Worm (Caenorhabditis elegans) whole organism, young adult: Measurements from ENCODE around the gene T07A9.15.

Experiments used
- B0035.1 ChIP-seq: sonication (generic microtip); optimal IDR thresholded peaks from 2 replicates; lab custom pipeline; 2016; ENCODE audit warnings: missing genetic modification characterization, mild to moderate bottlenecking, missing compliant biosample characterization, missing genotype, missing genetic modification reagents
- C06A6.2 ChIP-seq: fragments of 200-800 bp; sonication (Bioruptor generic); conservative IDR thresholded peaks from 2 replicates; pipeline ENCODE4 v1.3.6; 2022; ENCODE audit warnings: missing genetic modification characterization, missing compliant biosample characterization
- F22D6.2 ChIP-seq: sonication (generic microtip); optimal IDR thresholded peaks from 2 replicates; lab custom pipeline; 2016; ENCODE audit warnings: mild to moderate bottlenecking, missing genetic modification characterization, missing compliant biosample characterization
- F33H1.4 ChIP-seq: fragments of 200-800 bp; sonication (Bioruptor generic); IDR thresholded peaks from 2 replicates; pipeline ENCODE4 v1.3.6; 2022; ENCODE audit warnings: missing genetic modification reagents, missing genetic modification characterization, missing compliant biosample characterization
- F49E8.2 ChIP-seq: sonication (generic microtip); optimal IDR thresholded peaks from 3 replicates; lab custom pipeline; 2017; ENCODE audit warnings: missing genetic modification characterization, mild to moderate bottlenecking, missing compliant biosample characterization, antibody characterized with exemption, moderate library complexity; ENCODE audit not compliant: insufficient read depth
- F57C9.4 ChIP-seq: sonication (generic microtip); optimal IDR thresholded peaks from 2 replicates; lab custom pipeline; 2017; ENCODE audit warnings: mild to moderate bottlenecking, missing genetic modification characterization, missing compliant biosample characterization
- K11D2.4 ChIP-seq: fragments of 200-800 bp; sonication (Bioruptor generic); IDR thresholded peaks from 2 replicates; pipeline ENCODE4 v1.3.6; 2022; ENCODE audit warnings: missing genetic modification reagents, missing genetic modification characterization, missing compliant biosample characterization
- ZK185.1 ChIP-seq: sonication (generic microtip); optimal IDR thresholded peaks from 2 replicates; lab custom pipeline; 2016; ENCODE audit warnings: mild to moderate bottlenecking, missing genetic modification characterization, missing compliant biosample characterization; ENCODE audit not compliant: poor library complexity, severe bottlenecking
- akir-1 ChIP-seq: fragments of 200-800 bp; sonication (Bioruptor generic); optimal IDR thresholded peaks from 2 replicates; lab custom pipeline; 2018; ENCODE audit warnings: mild to moderate bottlenecking, missing genetic modification characterization, moderate library complexity, missing compliant biosample characterization
- attf-3 ChIP-seq: fragments of 200-800 bp; sonication (Bioruptor generic); conservative IDR thresholded peaks from 2 replicates; pipeline ENCODE4 v1.3.6; 2022; ENCODE audit warnings: missing genetic modification reagents, missing genetic modification characterization, missing compliant biosample characterization
- attf-6 ChIP-seq: fragments of 200-800 bp; sonication (Bioruptor generic); IDR thresholded peaks from 2 replicates; pipeline ENCODE4 v1.3.6; 2022; ENCODE audit warnings: missing genetic modification reagents, missing genetic modification characterization, missing compliant biosample characterization
- ccch-3 ChIP-seq: fragments of 200-800 bp; sonication (Bioruptor generic); optimal IDR thresholded peaks from 2 replicates; lab custom pipeline; 2018; ENCODE audit warnings: mild to moderate bottlenecking, missing genetic modification characterization, missing compliant biosample characterization
- cebp-1 ChIP-seq, 2 experiments: fragments of 200-800 bp in 1 of 2; sonication (Bioruptor generic) in 1 of 2; sonication (generic microtip) in 1 of 2; IDR thresholded peaks in 1 of 2; optimal IDR thresholded peaks in 1 of 2; 2 replicates each; pipeline versions ENCODE4 v1.3.6 to Lab custom; 2017 to 2022; ENCODE audit warnings: missing compliant biosample characterization in 2 of 2, missing genetic modification characterization in 2 of 2, mild to moderate bottlenecking in 1 of 2, missing genetic modification reagents in 1 of 2, moderate library complexity in 1 of 2
- cebp-2 ChIP-seq: fragments of 200-800 bp; sonication (Bioruptor generic); IDR thresholded peaks from 2 replicates; pipeline ENCODE4 v1.3.6; 2022; ENCODE audit warnings: missing genetic modification characterization, missing compliant biosample characterization
- dpl-1 ChIP-seq: fragments of 150-350 bp; optimal IDR thresholded peaks from 2 replicates; lab custom pipeline; 2014; ENCODE audit warnings: missing biosample characterization, missing genetic modification reagents, missing genetic modification characterization
- efl-1 ChIP-seq: fragments of 150-350 bp; optimal IDR thresholded peaks from 2 replicates; lab custom pipeline; 2014; ENCODE audit warnings: missing biosample characterization, missing genetic modification reagents, missing genetic modification characterization
- egl-44 ChIP-seq: fragments of 200-800 bp; sonication (Bioruptor generic); IDR thresholded peaks from 2 replicates; pipeline ENCODE4 v1.3.6; 2022; ENCODE audit warnings: missing genetic modification reagents, missing genetic modification characterization, missing compliant biosample characterization
- hlh-12 ChIP-seq: sonication (generic microtip); optimal IDR thresholded peaks from 2 replicates; lab custom pipeline; 2016; ENCODE audit warnings: missing genetic modification characterization, missing compliant biosample characterization
- hlh-26 ChIP-seq: fragments of 200-800 bp; sonication (Bioruptor generic); conservative IDR thresholded peaks from 2 replicates; pipeline ENCODE4 v1.3.6; 2022; ENCODE audit warnings: missing genetic modification reagents, missing genetic modification characterization, missing compliant biosample characterization
- hmg-20 ChIP-seq: fragments of 200-800 bp; sonication (Bioruptor generic); IDR thresholded peaks from 2 replicates; pipeline ENCODE4 v1.3.6; 2022; ENCODE audit warnings: missing genetic modification reagents, missing genetic modification characterization, missing compliant biosample characterization
- lag-1 ChIP-seq: fragments of 200-800 bp; sonication (Bioruptor generic); IDR thresholded peaks from 2 replicates; pipeline ENCODE4 v1.3.6; 2022; ENCODE audit warnings: missing genetic modification reagents, missing genetic modification characterization, missing compliant biosample characterization
- let-526 ChIP-seq: fragments of 200-800 bp; sonication (Bioruptor generic); IDR thresholded peaks from 2 replicates; pipeline ENCODE4 v1.3.6; 2022; ENCODE audit warnings: missing genetic modification reagents, missing genetic modification characterization, missing compliant biosample characterization
- lir-1 ChIP-seq: fragments of 200-800 bp; sonication (Bioruptor generic); conservative IDR thresholded peaks from 2 replicates; pipeline ENCODE4 v1.3.6; 2022; ENCODE audit warnings: missing genetic modification reagents, missing genetic modification characterization, missing compliant biosample characterization
- lsl-1 ChIP-seq: fragments of 200-800 bp; sonication (Bioruptor generic); optimal IDR thresholded peaks from 2 replicates; lab custom pipeline; 2018; ENCODE audit warnings: mild to moderate bottlenecking, missing genetic modification characterization, moderate library complexity, missing compliant biosample characterization
- lsy-27 ChIP-seq: sonication (generic microtip); optimal IDR thresholded peaks from 2 replicates; lab custom pipeline; 2017; ENCODE audit warnings: missing genetic modification characterization, mild to moderate bottlenecking, missing compliant biosample characterization, antibody characterized with exemption, missing genotype, borderline replicate concordance; ENCODE audit not compliant: insufficient read depth
- madf-10 ChIP-seq: sonication (generic microtip); optimal IDR thresholded peaks from 2 replicates; lab custom pipeline; 2016; ENCODE audit warnings: mild to moderate bottlenecking, missing genetic modification characterization, missing compliant biosample characterization
- mes-4 ChIP-seq: sonication (generic microtip); optimal IDR thresholded peaks from 2 replicates; lab custom pipeline; 2016; ENCODE audit warnings: missing genotype, missing genetic modification characterization, missing compliant biosample characterization
- nfya-1 ChIP-seq: sonication (generic microtip); optimal IDR thresholded peaks from 2 replicates; lab custom pipeline; 2017; ENCODE audit warnings: antibody characterized with exemption, missing compliant biosample characterization, missing genetic modification characterization, borderline replicate concordance; ENCODE audit not compliant: insufficient read depth
- pha-4 ChIP-seq: fragments of 150-350 bp; sonication (generic microtip); optimal IDR thresholded peaks from 2 replicates; lab custom pipeline; 2014; ENCODE audit warnings: missing biosample characterization, missing genetic modification reagents, missing genetic modification characterization
- rec-8 ChIP-seq, 2 experiments: sonication (generic microtip); optimal IDR thresholded peaks; 2 replicates each; lab custom pipeline; 2016; ENCODE audit warnings: mild to moderate bottlenecking in 2 of 2, missing genetic modification characterization in 2 of 2, missing genetic modification reagents in 2 of 2, missing genotype in 2 of 2, missing biosample characterization in 1 of 2, missing compliant biosample characterization in 1 of 2, moderate library complexity in 1 of 2
- rpc-1 ChIP-seq, 2 experiments: fragments of 150-350 bp in 1 of 2; sonication (generic microtip) in 1 of 2; optimal IDR thresholded peaks; 2 replicates each; lab custom pipeline; 2014 to 2018; ENCODE audit warnings: missing biosample characterization in 1 of 2, missing genetic modification characterization in 1 of 2, missing genetic modification reagents in 1 of 2, missing genotype in 1 of 2
- sea-2 ChIP-seq: fragments of 200-800 bp; sonication (Bioruptor generic); IDR thresholded peaks from 2 replicates; pipeline ENCODE4 v1.3.6; 2022; ENCODE audit warnings: missing genetic modification characterization, missing compliant biosample characterization
- snpc-1.3 ChIP-seq: sonication (generic microtip); optimal IDR thresholded peaks from 2 replicates; lab custom pipeline; 2017; ENCODE audit warnings: missing genetic modification characterization, mild to moderate bottlenecking, missing compliant biosample characterization, antibody characterized with exemption, moderate library complexity, missing genotype, missing genetic modification reagents; ENCODE audit not compliant: insufficient read depth
- snpc-3.4 ChIP-seq: sonication (generic microtip); optimal IDR thresholded peaks from 2 replicates; lab custom pipeline; 2017; ENCODE audit warnings: missing genetic modification characterization, mild to moderate bottlenecking, missing compliant biosample characterization, antibody characterized with exemption, moderate library complexity, missing genotype, missing genetic modification reagents
- snpc-4 ChIP-seq, 5 experiments: fragments of 150-350 bp in 1 of 5; sonication (generic microtip) in 4 of 5; optimal IDR thresholded peaks; 2 replicates each; lab custom pipeline; 2014 to 2018; ENCODE audit warnings: missing genetic modification characterization in 5 of 5, missing biosample characterization in 3 of 5, antibody characterized with exemption in 2 of 5, mild to moderate bottlenecking in 2 of 5, missing compliant biosample characterization in 2 of 5, missing genotype in 2 of 5, moderate library complexity in 2 of 5, missing genetic modification reagents in 1 of 5
- somi-1 ChIP-seq: fragments of 200-800 bp; sonication (Bioruptor generic); optimal IDR thresholded peaks from 2 replicates; lab custom pipeline; 2018; ENCODE audit warnings: mild to moderate bottlenecking, missing genetic modification characterization, missing compliant biosample characterization
- sptf-2 ChIP-seq: fragments of 200-800 bp; sonication (Bioruptor generic); optimal IDR thresholded peaks from 2 replicates; lab custom pipeline; 2018; ENCODE audit warnings: mild to moderate bottlenecking, missing genetic modification characterization, missing compliant biosample characterization
- tbp1 ChIP-seq: fragments of 200-800 bp; sonication (Bioruptor generic); optimal IDR thresholded peaks from 2 replicates; lab custom pipeline; 2018; ENCODE audit warnings: mild to moderate bottlenecking, missing genetic modification characterization, missing compliant biosample characterization
- tlf-1 ChIP-seq: fragments of 200-800 bp; sonication (Bioruptor generic); optimal IDR thresholded peaks from 2 replicates; lab custom pipeline; 2018; ENCODE audit warnings: mild to moderate bottlenecking, missing genetic modification characterization, missing compliant biosample characterization
- unc-62 ChIP-seq: fragments of 150-350 bp; optimal IDR thresholded peaks from 2 replicates; lab custom pipeline; 2014; ENCODE audit warnings: missing biosample characterization, missing genetic modification reagents, missing genetic modification characterization
- zfh-2 ChIP-seq: fragments of 200-800 bp; sonication (Bioruptor generic); conservative IDR thresholded peaks from 2 replicates; pipeline ENCODE4 v1.3.6; 2022; ENCODE audit warnings: missing genetic modification reagents, missing genetic modification characterization, missing compliant biosample characterization
- ztf-25 ChIP-seq: fragments of 200-800 bp; sonication (Bioruptor generic); IDR thresholded peaks from 2 replicates; pipeline ENCODE4 v1.3.6; 2022; ENCODE audit warnings: missing genetic modification reagents, missing genetic modification characterization, missing compliant biosample characterization
- ztf-3 ChIP-seq: fragments of 200-800 bp; sonication (Bioruptor generic); optimal IDR thresholded peaks from 2 replicates; lab custom pipeline; 2018; ENCODE audit warnings: mild to moderate bottlenecking, missing genetic modification characterization, missing compliant biosample characterization
- ztf-6 ChIP-seq: fragments of 200-800 bp; sonication (Bioruptor generic); IDR thresholded peaks from 2 replicates; pipeline ENCODE4 v1.3.6; 2022; ENCODE audit warnings: missing genetic modification reagents, missing genetic modification characterization, missing compliant biosample characterization

Gene T07A9.15

DNA sequence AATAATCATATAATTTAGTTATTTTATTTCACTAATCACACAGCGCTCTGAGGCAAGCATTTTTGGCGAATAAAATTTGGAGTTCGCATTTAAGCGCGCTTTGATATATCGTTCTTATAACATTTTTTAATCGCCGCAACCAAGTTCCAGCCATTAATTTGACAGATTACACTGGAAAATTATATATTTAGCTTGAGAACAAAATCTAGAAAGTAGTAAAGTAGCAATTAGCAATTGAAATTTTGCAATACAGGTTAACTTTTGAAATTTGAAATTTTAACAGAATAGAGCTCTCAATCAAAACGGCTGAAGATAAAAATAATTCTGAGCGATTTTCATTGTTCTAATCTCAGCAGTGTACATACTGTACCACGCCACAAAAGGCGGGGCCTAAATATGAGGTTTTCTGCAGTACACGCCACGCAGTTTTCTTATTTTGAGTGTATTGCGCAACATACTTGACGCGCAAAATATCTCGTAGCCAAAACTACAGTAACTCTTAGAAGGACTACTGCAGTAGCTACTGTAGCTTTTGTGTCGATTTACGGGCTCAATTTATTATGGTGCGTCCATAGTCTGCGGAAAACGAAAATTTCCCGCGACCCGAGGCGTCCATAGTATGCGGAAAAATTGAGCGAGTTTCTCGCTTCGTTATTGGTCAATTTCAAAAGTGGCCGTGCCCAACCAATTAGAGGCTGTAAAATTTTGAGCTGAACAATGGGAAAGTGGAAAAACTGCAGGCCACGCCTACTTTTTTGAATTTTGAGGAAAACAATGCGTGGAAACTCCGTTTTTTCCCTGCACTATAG is 34.0 kb upstream of the T07A9.15 start (continued):
- TF ChIP-seq attf-3, result no peak
- TF ChIP-seq K11D2.4 (GFP tag; lab: Robert Waterston, UW), result no peak
- TF ChIP-seq pha-4, result no peak
- no peak for TF ChIP-seq zfh-2 (GFP tag; lab: Robert Waterston, UW)
- peak; percentile 50 for TF ChIP-seq tlf-1
- TF ChIP-seq rec-8 (tag; optimal IDR thresholded peaks at IDR 0.05; lab: Kevin White, UChicago), result peak in 1 of 2 experiments; percentile 16
- no peak for TF ChIP-seq ZK185.1
- no peak for TF ChIP-seq sea-2 (GFP tag; lab: Robert Waterston, UW)
- TF ChIP-seq snpc-3.4 (tag; lab: Kevin White, UChicago), result peak; percentile 54
- TF ChIP-seq attf-6 (GFP tag; lab: Robert Waterston, UW), result 0 out of 2 replicates have a peak, but pooled peaks have one; percentile 53
- TF ChIP-seq lsy-27 (tag; lab: Kevin White, UChicago), result no peak
- TF ChIP-seq mes-4, result no peak
- no peak for TF ChIP-seq C06A6.2 (GFP tag; lab: Robert Waterston, UW)
- TF ChIP-seq let-526 (GFP tag; lab: Robert Waterston, UW), result no peak
- TF ChIP-seq F22D6.2 (tag; lab: Kevin White, UChicago), result no peak
- TF ChIP-seq snpc-4 (GFP tag; optimal IDR thresholded peaks at IDR 0.05; lab: Kevin White, UChicago), result peak; percentile 71
- peak in 3 of 4 experiments; percentile 80 to 95 (median 92) for TF ChIP-seq snpc-4 (tag; optimal IDR thresholded peaks at IDR 0.05; lab: Kevin White, UChicago)
- peak; percentile 16 for TF ChIP-seq snpc-1.3 (tag; lab: Kevin White, UChicago)
- TF ChIP-seq nfya-1 (tag; lab: Kevin White, UChicago), result no peak
- TF ChIP-seq hmg-20, result no peak
- no peak for TF ChIP-seq cebp-1 (GFP tag; IDR thresholded peaks at IDR 0.05; lab: Robert Waterston, UW)
- TF ChIP-seq cebp-1 (tag; optimal IDR thresholded peaks at IDR 0.05; lab: Kevin White, UChicago), result peak; percentile 12
- no peak for TF ChIP-seq sptf-2
- no peak for TF ChIP-seq ztf-3 (GFP tag; lab: Kevin White, UChicago)
- TF ChIP-seq F57C9.4 (tag; lab: Kevin White, UChicago), result peak; percentile 16
- peak; percentile 74 for TF ChIP-seq lsl-1
- TF ChIP-seq egl-44, result peak; percentile 57; the same call in 1 of the 2 replicates
- no peak for TF ChIP-seq ztf-25
- no peak for TF ChIP-seq hlh-12 (tag; lab: Kevin White, UChicago)
- no peak for TF ChIP-seq lir-1 (GFP tag; lab: Robert Waterston, UW)
- TF ChIP-seq B0035.1, result no peak
- TF ChIP-seq rpc-1 (optimal IDR thresholded peaks at IDR 0.05; lab: Kevin White, UChicago), result no peak
- no peak for TF ChIP-seq rpc-1 (tag; optimal IDR thresholded peaks at IDR 0.05; lab: Kevin White, UChicago)
- TF ChIP-seq akir-1 (GFP tag; lab: Kevin White, UChicago), result no peak
- TF ChIP-seq efl-1 (GFP tag; lab: Kevin White, UChicago), result no peak
- no peak for TF ChIP-seq unc-62 (GFP tag; lab: Kevin White, UChicago)
- TF ChIP-seq somi-1 (GFP tag; lab: Kevin White, UChicago), result no peak
- TF ChIP-seq F33H1.4 (GFP tag; lab: Robert Waterston, UW), result no peak; the same call in 1 of the 2 replicates
- TF ChIP-seq lag-1 (GFP tag; lab: Robert Waterston, UW), result no peak
- peak; percentile 17 for TF ChIP-seq tbp1 (GFP tag; lab: Kevin White, UChicago)
- TF ChIP-seq ztf-6, result no peak
- peak; percentile 88 for TF ChIP-seq F49E8.2 (tag; lab: Kevin White, UChicago)
- no peak for TF ChIP-seq hlh-26 (GFP tag; lab: Robert Waterston, UW)
- no peak for TF ChIP-seq ccch-3 (GFP tag; lab: Kevin White, UChicago)
- TF ChIP-seq dpl-1 (GFP tag; lab: Kevin White, UChicago), result no peak
- TF ChIP-seq madf-10 (tag; lab: Kevin White, UChicago), result no peak
- TF ChIP-seq cebp-2 (GFP tag; lab: Robert Waterston, UW), result 0 out of 2 replicates have a peak, but pooled peaks have one; percentile 36
